Comparison of ENCODE assay signal across 1 fruit fly cellular context in the genomic region with DNA sequence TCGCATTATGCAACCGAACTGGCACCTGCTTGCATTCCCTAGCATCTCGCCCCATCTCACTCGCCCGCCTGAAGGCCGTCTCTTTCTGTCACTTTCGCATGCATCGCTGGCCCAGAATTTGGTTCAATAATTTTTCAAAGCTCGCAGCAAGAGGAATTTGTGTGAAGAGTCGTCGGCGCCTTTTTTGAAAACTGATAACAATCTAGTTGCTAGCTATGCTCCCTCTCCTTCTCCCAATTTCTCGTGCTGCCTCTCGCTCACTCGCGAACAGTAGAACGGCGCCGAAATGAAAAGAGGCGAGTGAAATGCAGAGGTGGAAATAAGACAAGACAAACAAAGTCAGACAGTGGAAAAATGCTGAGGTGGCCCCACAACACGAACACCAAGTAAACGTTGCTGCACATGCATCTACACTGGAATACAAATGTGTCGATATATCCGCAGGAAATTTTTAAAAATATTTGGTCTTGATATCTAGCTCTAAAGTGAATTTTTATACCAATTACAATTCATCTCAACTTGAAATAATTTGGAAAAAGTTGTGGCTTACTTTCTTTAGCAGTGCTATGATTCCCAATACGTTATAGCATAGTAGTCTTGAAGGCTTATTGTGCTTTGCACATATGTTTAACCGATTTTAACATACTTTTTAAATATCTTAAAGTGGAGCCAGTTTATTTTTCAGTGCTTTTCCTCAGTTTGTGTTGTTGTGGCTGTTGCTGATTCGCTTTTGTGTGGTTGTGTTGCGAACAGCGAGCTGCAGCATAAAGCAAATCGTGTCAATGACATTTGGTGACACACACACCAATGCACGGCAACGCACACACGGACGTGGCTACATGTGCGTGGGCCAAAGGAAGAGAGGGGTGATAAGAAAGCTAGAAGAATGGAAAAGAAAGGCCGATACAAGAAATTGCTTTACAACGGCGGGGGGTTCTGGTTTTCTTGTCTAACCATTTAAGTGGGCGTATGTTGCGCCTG.
TF ChIP-seq lines count a peak whose summit lies in the region.

No protein-coding gene starts in this region.

TF ChIP-seq in whole organism, embryonic, 481 proteins besides CTCF, POLR2A, EP300 and RAD21 (continued from another document):
- no peak for TF ChIP-seq CG14014 (GFP tag; IDR thresholded peaks at IDR 0.05; lab: Robert Waterston, UW)
- peak; percentile 67 for TF ChIP-seq CG9727 (GFP tag; optimal IDR thresholded peaks at IDR 0.05; lab: Kevin White, UChicago)
- TF ChIP-seq br (optimal IDR thresholded peaks at IDR 0.05; lab: Kevin White, UChicago), result no peak
- TF ChIP-seq CG10147 (GFP tag; optimal IDR thresholded peaks at IDR 0.05; lab: Kevin White, UChicago), result peak; percentile 54
- TF ChIP-seq wek (GFP tag; optimal IDR thresholded peaks at IDR 0.05; lab: Kevin White, UChicago), result peak; percentile 67
- TF ChIP-seq Blimp-1 (GFP tag; optimal IDR thresholded peaks at IDR 0.05; lab: Kevin White, UChicago), result peak; percentile 90
- TF ChIP-seq CG4854 (GFP tag; optimal IDR thresholded peaks at IDR 0.05; lab: Kevin White, UChicago), result peak; percentile 66
- peak; percentile 48; the same call in 1 of the 3 replicates for TF ChIP-seq dysf (GFP tag; IDR thresholded peaks at IDR 0.05; lab: Robert Waterston, UW)
- TF ChIP-seq sna (GFP tag; IDR thresholded peaks at IDR 0.05; lab: Robert Waterston, UW; ENCODE audit: partially characterized antibody), result no peak
- TF ChIP-seq mld (GFP tag; IDR thresholded peaks at IDR 0.05; lab: Robert Waterston, UW; ENCODE audit: partially characterized antibody), result no peak
- peak; percentile 32 for TF ChIP-seq Jarid2 (GFP tag; optimal IDR thresholded peaks at IDR 0.05; lab: Kevin White, UChicago)
- TF ChIP-seq CG12391 (tag; optimal IDR thresholded peaks at IDR 0.05; lab: Kevin White, UChicago), result peak; percentile 89
- peak; percentile 6 for TF ChIP-seq CG12744 (GFP tag; optimal IDR thresholded peaks at IDR 0.05; lab: Kevin White, UChicago)
- peak; percentile 71 for TF ChIP-seq CG4707 (GFP tag; optimal IDR thresholded peaks at IDR 0.05; lab: Kevin White, UChicago)
- TF ChIP-seq Opbp (GFP tag; IDR thresholded peaks at IDR 0.05; lab: Robert Waterston, UW; ENCODE audit: partially characterized antibody), result no peak
- TF ChIP-seq gem (tag; optimal IDR thresholded peaks at IDR 0.05; lab: Kevin White, UChicago), result peak; percentile 93
- peak; percentile 52 for TF ChIP-seq CG17568 (GFP tag; optimal IDR thresholded peaks at IDR 0.05; lab: Kevin White, UChicago)
- peak; percentile 62 for TF ChIP-seq CG10654 (GFP tag; optimal IDR thresholded peaks at IDR 0.05; lab: Kevin White, UChicago)
- peak; percentile 62 for TF ChIP-seq Six4 (GFP tag; optimal IDR thresholded peaks at IDR 0.05; lab: Kevin White, UChicago)
- TF ChIP-seq CG10274 (GFP tag; optimal IDR thresholded peaks at IDR 0.05; lab: Kevin White, UChicago), result peak; percentile 30
- TF ChIP-seq Sox100B (GFP tag; optimal IDR thresholded peaks at IDR 0.05; lab: Kevin White, UChicago), result peak; percentile 91
- no peak for TF ChIP-seq CG3726 (GFP tag; IDR thresholded peaks at IDR 0.05; lab: Robert Waterston, UW)
- no peak for TF ChIP-seq tll (GFP tag; optimal IDR thresholded peaks at IDR 0.05; lab: Kevin White, UChicago)
- TF ChIP-seq cg (GFP tag; optimal IDR thresholded peaks at IDR 0.05; lab: Kevin White, UChicago), result peak; percentile 73
- TF ChIP-seq Nf-YA (GFP tag; IDR thresholded peaks at IDR 0.05; lab: Robert Waterston, UW), result peak; percentile 46; the same call in 1 of the 2 replicates
- TF ChIP-seq CG18011 (GFP tag; optimal IDR thresholded peaks at IDR 0.05; lab: Kevin White, UChicago), result peak; percentile 7
- TF ChIP-seq Bteb2 (GFP tag; optimal IDR thresholded peaks at IDR 0.05; lab: Kevin White, UChicago), result no peak
- TF ChIP-seq corto (GFP tag; optimal IDR thresholded peaks at IDR 0.05; lab: Kevin White, UChicago), result no peak
- peak; percentile 62; the same call in 1 of the 3 replicates for TF ChIP-seq ase (GFP tag; IDR thresholded peaks at IDR 0.05; lab: Robert Waterston, UW)
- TF ChIP-seq psq (GFP tag; optimal IDR thresholded peaks at IDR 0.05; lab: Kevin White, UChicago), result peak; percentile 63
- TF ChIP-seq sens (GFP tag; lab: Kevin White, UChicago), result peak; percentile 98
- peak; percentile 73 for TF ChIP-seq Hr3 (GFP tag; optimal IDR thresholded peaks at IDR 0.05; lab: Kevin White, UChicago)
- peak; percentile 60; the same call in 1 of the 2 replicates for TF ChIP-seq Awh (GFP tag; IDR thresholded peaks at IDR 0.05; lab: Robert Waterston, UW)
- TF ChIP-seq ssp (GFP tag; IDR thresholded peaks at IDR 0.05; lab: Robert Waterston, UW), result peak; percentile 66
- TF ChIP-seq zfh2 (GFP tag; optimal IDR thresholded peaks at IDR 0.05; lab: Kevin White, UChicago), result no peak
- TF ChIP-seq fd3F (GFP tag; optimal IDR thresholded peaks at IDR 0.05; lab: Kevin White, UChicago), result no peak
- TF ChIP-seq CG10209 (GFP tag; optimal IDR thresholded peaks at IDR 0.05; lab: Kevin White, UChicago), result peak; percentile 77
- TF ChIP-seq chn (GFP tag; optimal IDR thresholded peaks at IDR 0.05; lab: Kevin White, UChicago), result peak; percentile 74
- TF ChIP-seq CG12659 (GFP tag; optimal IDR thresholded peaks at IDR 0.05; lab: Kevin White, UChicago), result peak; percentile 65
- peak; percentile 49 for TF ChIP-seq Usf (GFP tag; optimal IDR thresholded peaks at IDR 0.05; lab: Kevin White, UChicago)
- TF ChIP-seq TFAM (GFP tag; optimal IDR thresholded peaks at IDR 0.05; lab: Kevin White, UChicago), result peak; percentile 58
- TF ChIP-seq lilli (GFP tag; optimal IDR thresholded peaks at IDR 0.05; lab: Kevin White, UChicago), result peak; percentile 41
- TF ChIP-seq ems (GFP tag; optimal IDR thresholded peaks at IDR 0.05; lab: Kevin White, UChicago), result peak; percentile 74
- peak; percentile 91 for TF ChIP-seq Asciz (GFP tag; optimal IDR thresholded peaks at IDR 0.05; lab: Kevin White, UChicago)
- no peak for TF ChIP-seq Dfd (GFP tag; optimal IDR thresholded peaks at IDR 0.05; lab: Kevin White, UChicago)
- no peak for TF ChIP-seq Atf6 (GFP tag; IDR thresholded peaks at IDR 0.05; lab: Robert Waterston, UW)
- no peak for TF ChIP-seq unc-4 (GFP tag; IDR thresholded peaks at IDR 0.05; lab: Robert Waterston, UW; ENCODE audit: partially characterized antibody)
- TF ChIP-seq knrl (GFP tag; IDR thresholded peaks at IDR 0.05; lab: Robert Waterston, UW; ENCODE audit: partially characterized antibody), result no peak
- TF ChIP-seq gce (GFP tag; IDR thresholded peaks at IDR 0.05; lab: Robert Waterston, UW), result 0 out of 3 replicates have a peak, but pooled peaks have one; percentile 6
- peak; percentile 68 for TF ChIP-seq vvl (GFP tag; IDR thresholded peaks at IDR 0.05; lab: Robert Waterston, UW)
- TF ChIP-seq CG3065 (GFP tag; optimal IDR thresholded peaks at IDR 0.05; lab: Kevin White, UChicago), result peak; percentile 3
- TF ChIP-seq chm (GFP tag; IDR thresholded peaks at IDR 0.05; lab: Robert Waterston, UW), result 0 out of 2 replicates have a peak, but pooled peaks have one; percentile 10
- TF ChIP-seq phol (tag; optimal IDR thresholded peaks at IDR 0.05; lab: Kevin White, UChicago), result peak; percentile 94
- peak; percentile 88 for TF ChIP-seq az2 (GFP tag; optimal IDR thresholded peaks at IDR 0.05; lab: Kevin White, UChicago)
- TF ChIP-seq prd (optimal IDR thresholded peaks at IDR 0.05; lab: Kevin White, UChicago), result no peak
- peak; percentile 80; the same call in 2 of the 3 replicates for TF ChIP-seq prd (GFP tag; IDR thresholded peaks at IDR 0.05; lab: Robert Waterston, UW)
- TF ChIP-seq Xrp1 (GFP tag; IDR thresholded peaks at IDR 0.05; lab: Robert Waterston, UW), result peak; percentile 88
- peak; percentile 97 for TF ChIP-seq CG18262 (tag; optimal IDR thresholded peaks at IDR 0.05; lab: Kevin White, UChicago)
- TF ChIP-seq ab (GFP tag; optimal IDR thresholded peaks at IDR 0.05; lab: Kevin White, UChicago), result no peak
- no peak for TF ChIP-seq CG15514 (GFP tag; optimal IDR thresholded peaks at IDR 0.05; lab: Kevin White, UChicago)
- no peak for TF ChIP-seq Bgb (GFP tag; IDR thresholded peaks at IDR 0.05; lab: Robert Waterston, UW; ENCODE audit: partially characterized antibody)
- TF ChIP-seq amos (GFP tag; IDR thresholded peaks at IDR 0.05; lab: Robert Waterston, UW; ENCODE audit: partially characterized antibody), result no peak
- TF ChIP-seq dmrt99B (tag; optimal IDR thresholded peaks at IDR 0.05; lab: Kevin White, UChicago), result peak; percentile 90
- peak; percentile 70 for TF ChIP-seq CG9437 (GFP tag; optimal IDR thresholded peaks at IDR 0.05; lab: Kevin White, UChicago)
- TF ChIP-seq zfh1 (GFP tag; IDR thresholded peaks at IDR 0.05; lab: Robert Waterston, UW), result peak; percentile 71
- peak; percentile 87 for TF ChIP-seq twi (tag; optimal IDR thresholded peaks at IDR 0.05; lab: Kevin White, UChicago)
- peak; percentile 39; the same call in 1 of the 2 replicates for TF ChIP-seq CG4730 (GFP tag; IDR thresholded peaks at IDR 0.05; lab: Robert Waterston, UW)
- TF ChIP-seq ara (GFP tag; IDR thresholded peaks at IDR 0.05; lab: Robert Waterston, UW), result peak; percentile 78
- peak; percentile 89 for TF ChIP-seq trem (tag; optimal IDR thresholded peaks at IDR 0.05; lab: Kevin White, UChicago)
- TF ChIP-seq CG7556 (GFP tag; optimal IDR thresholded peaks at IDR 0.05; lab: Kevin White, UChicago), result peak; percentile 87
- peak; percentile 85 for TF ChIP-seq CG2875 (GFP tag; optimal IDR thresholded peaks at IDR 0.05; lab: Kevin White, UChicago)
- TF ChIP-seq Fer3 (tag; optimal IDR thresholded peaks at IDR 0.05; lab: Kevin White, UChicago), result no peak
- peak; percentile 89 for TF ChIP-seq slp2 (GFP tag; optimal IDR thresholded peaks at IDR 0.05; lab: Kevin White, UChicago)
- peak; percentile 79 for TF ChIP-seq CG32772 (GFP tag; IDR thresholded peaks at IDR 0.05; lab: Robert Waterston, UW)
- peak; percentile 80 for TF ChIP-seq ci (GFP tag; IDR thresholded peaks at IDR 0.05; lab: Robert Waterston, UW)
- TF ChIP-seq Ets97D (GFP tag; optimal IDR thresholded peaks at IDR 0.05; lab: Kevin White, UChicago), result no peak
- peak; percentile 81 for TF ChIP-seq CG8089 (GFP tag; optimal IDR thresholded peaks at IDR 0.05; lab: Kevin White, UChicago)
- TF ChIP-seq CG2202 (tag; optimal IDR thresholded peaks at IDR 0.05; lab: Kevin White, UChicago), result peak; percentile 88
- TF ChIP-seq nmo (GFP tag; optimal IDR thresholded peaks at IDR 0.05; lab: Kevin White, UChicago), result peak; percentile 95
- no peak for TF ChIP-seq mirr (GFP tag; optimal IDR thresholded peaks at IDR 0.05; lab: Kevin White, UChicago)
- TF ChIP-seq CG6683 (GFP tag; optimal IDR thresholded peaks at IDR 0.05; lab: Kevin White, UChicago), result peak; percentile 36
- TF ChIP-seq CG12104 (GFP tag; optimal IDR thresholded peaks at IDR 0.05; lab: Kevin White, UChicago), result peak; percentile 48
- TF ChIP-seq ato (GFP tag; IDR thresholded peaks at IDR 0.05; lab: Robert Waterston, UW; ENCODE audit: partially characterized antibody), result no peak
- no peak for TF ChIP-seq Dip2 (GFP tag; IDR thresholded peaks at IDR 0.05; lab: Robert Waterston, UW)
- TF ChIP-seq CG7357 (GFP tag; IDR thresholded peaks at IDR 0.05; lab: Robert Waterston, UW), result peak; percentile 56; the same call in 2 of the 3 replicates
- TF ChIP-seq Camta (GFP tag; optimal IDR thresholded peaks at IDR 0.05; lab: Kevin White, UChicago), result peak; percentile 82
- TF ChIP-seq CG10431 (GFP tag; optimal IDR thresholded peaks at IDR 0.05; lab: Kevin White, UChicago), result peak; percentile 88
- peak; percentile 51; the same call in 1 of the 2 replicates for TF ChIP-seq sens-2 (GFP tag; IDR thresholded peaks at IDR 0.05; lab: Robert Waterston, UW)
- TF ChIP-seq btn (GFP tag; optimal IDR thresholded peaks at IDR 0.05; lab: Kevin White, UChicago), result peak; percentile 69
- TF ChIP-seq CG17829 (tag; optimal IDR thresholded peaks at IDR 0.05; lab: Kevin White, UChicago), result peak; percentile 91
TF ChIP-seq in whole organism, embryonic: peak in this region for 300.
